Fruit fly (Drosophila melanogaster): ENCODE results near the gene CG11983.

The CG11983 gene

DNA sequence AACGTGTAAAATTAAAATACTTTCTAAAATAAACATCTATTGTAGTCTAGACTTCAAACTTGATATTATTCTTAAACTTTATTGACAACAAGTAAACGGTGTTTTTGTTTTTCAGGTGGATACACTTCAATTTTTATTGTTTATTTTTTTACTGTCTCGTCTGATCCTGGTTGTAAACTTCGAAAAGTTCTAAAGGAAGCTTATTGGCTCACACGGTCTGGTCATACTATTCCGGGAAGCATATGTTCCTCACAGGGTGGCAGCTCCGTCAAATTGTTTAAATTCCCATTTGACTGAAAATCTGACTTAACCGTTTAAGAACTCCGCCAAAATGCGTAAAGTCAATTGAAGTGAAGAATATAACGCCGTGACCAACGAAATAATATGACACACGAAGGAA, at the start of gene CG11983:
CG11983 (plus strand) TSS at position 120 of the 400 bp plus-strand sequence.
- peak; percentile 81 for TF ChIP-seq E2f2 (GFP tag; IDR thresholded peaks at IDR 0.05)
- TF ChIP-seq hb (GFP tag; IDR thresholded peaks at IDR 0.05; ENCODE audit: partially characterized antibody): no peak
- no peak for TF ChIP-seq CG6654 (GFP tag; optimal IDR thresholded peaks at IDR 0.05)
- TF ChIP-seq CG9797 (GFP tag; optimal IDR thresholded peaks at IDR 0.05): peak; percentile 66
- no peak for TF ChIP-seq CG5180 (GFP tag; optimal IDR thresholded peaks at IDR 0.05)
- no peak for TF ChIP-seq h (optimal IDR thresholded peaks at IDR 0.05)
- TF ChIP-seq bowl (GFP tag; IDR thresholded peaks at IDR 0.05): no peak
- TF ChIP-seq CG8765 (GFP tag; IDR thresholded peaks at IDR 0.05): no peak
- TF ChIP-seq CG12071 (GFP tag; optimal IDR thresholded peaks at IDR 0.05): no peak
- no peak for TF ChIP-seq ato (GFP tag; IDR thresholded peaks at IDR 0.05; ENCODE audit: partially characterized antibody)
- TF ChIP-seq tna (GFP tag; IDR thresholded peaks at IDR 0.05; ENCODE audit: partially characterized antibody): no peak
- no peak for TF ChIP-seq CG8281 (tag; optimal IDR thresholded peaks at IDR 0.05)
- TF ChIP-seq sd (tag; optimal IDR thresholded peaks at IDR 0.05): peak; percentile 70
- TF ChIP-seq CG14710 (tag; optimal IDR thresholded peaks at IDR 0.05): peak; percentile 40
- TF ChIP-seq CG14441 (GFP tag; IDR thresholded peaks at IDR 0.05): no peak
- peak; percentile 15 for TF ChIP-seq CG2120 (GFP tag; optimal IDR thresholded peaks at IDR 0.05)
- no peak for TF ChIP-seq Antp (GFP tag; optimal IDR thresholded peaks at IDR 0.05)
- TF ChIP-seq Dek (tag; optimal IDR thresholded peaks at IDR 0.05): peak; percentile 29
- no peak for TF ChIP-seq org-1 (GFP tag; optimal IDR thresholded peaks at IDR 0.05)
- TF ChIP-seq Sry-δ (GFP tag; optimal IDR thresholded peaks at IDR 0.05): peak; percentile 37
- TF ChIP-seq otp (GFP tag; IDR thresholded peaks at IDR 0.05): no peak
- TF ChIP-seq slou (GFP tag; optimal IDR thresholded peaks at IDR 0.05): no peak
- no peak for TF ChIP-seq NFAT (GFP tag; IDR thresholded peaks at IDR 0.05)
- peak; percentile 22 for TF ChIP-seq Elba2 (GFP tag; optimal IDR thresholded peaks at IDR 0.05)
- peak; percentile 79 for TF ChIP-seq CG15514 (GFP tag; optimal IDR thresholded peaks at IDR 0.05)
- TF ChIP-seq CG7357 (GFP tag; IDR thresholded peaks at IDR 0.05): no peak
- TF ChIP-seq nom (GFP tag; optimal IDR thresholded peaks at IDR 0.05): peak; percentile 44
- TF ChIP-seq CG9609 (GFP tag; optimal IDR thresholded peaks at IDR 0.05): no peak
- TF ChIP-seq ken (GFP tag; IDR thresholded peaks at IDR 0.05): no peak
- TF ChIP-seq gsb (GFP tag; IDR thresholded peaks at IDR 0.05): no peak
- TF ChIP-seq luna (GFP tag; optimal IDR thresholded peaks at IDR 0.05): no peak
- no peak for TF ChIP-seq ac (GFP tag; optimal IDR thresholded peaks at IDR 0.05)
- TF ChIP-seq CG13775 (GFP tag; optimal IDR thresholded peaks at IDR 0.05): no peak
- peak; percentile 19 for TF ChIP-seq CG12659 (GFP tag; optimal IDR thresholded peaks at IDR 0.05)
- no peak for TF ChIP-seq corto (GFP tag; optimal IDR thresholded peaks at IDR 0.05)
- no peak for TF ChIP-seq kni (GFP tag; optimal IDR thresholded peaks at IDR 0.05)
- no peak for TF ChIP-seq croc (GFP tag; conservative IDR thresholded peaks at IDR 0.05)
- no peak for TF ChIP-seq Dll (GFP tag; IDR thresholded peaks at IDR 0.05; ENCODE audit: partially characterized antibody)
- TF ChIP-seq CG8359 (GFP tag; optimal IDR thresholded peaks at IDR 0.05; ENCODE audit: borderline replicate concordance): no peak
- no peak for TF ChIP-seq her (GFP tag; optimal IDR thresholded peaks at IDR 0.05)
- no peak for TF ChIP-seq toy (GFP tag; IDR thresholded peaks at IDR 0.05)
- TF ChIP-seq CG1233 (GFP tag; optimal IDR thresholded peaks at IDR 0.05): no peak
- no peak for TF ChIP-seq pan (optimal IDR thresholded peaks at IDR 0.05)
- no peak for TF ChIP-seq pan (GFP tag; optimal IDR thresholded peaks at IDR 0.05 in 1 of 2, IDR thresholded peaks at IDR 0.05 in 1 of 2)
- no peak for TF ChIP-seq CG7928 (GFP tag; optimal IDR thresholded peaks at IDR 0.05)
- no peak for TF ChIP-seq CG11247 (GFP tag; IDR thresholded peaks at IDR 0.05)
- TF ChIP-seq chif (GFP tag; optimal IDR thresholded peaks at IDR 0.05): no peak
- TF ChIP-seq Dref (GFP tag; IDR thresholded peaks at IDR 0.05): no peak
- peak; percentile 30 for TF ChIP-seq BEAF-32 (GFP tag; optimal IDR thresholded peaks at IDR 0.05)
- TF ChIP-seq fu2 (GFP tag; optimal IDR thresholded peaks at IDR 0.05): no peak
- TF ChIP-seq hth (optimal IDR thresholded peaks at IDR 0.05): no peak
- TF ChIP-seq tio (GFP tag; optimal IDR thresholded peaks at IDR 0.05): no peak

Measured in whole organism, embryonic.